Fruit fly (Drosophila melanogaster) whole organism, adult: ENCODE measurements around the gene Kaz-m1.
A peak's percentile ranks its signal among the peaks of the same experiment; 100 is the strongest.

Source experiments
- CG11617 ChIP-seq: fragments of 200-800 bp; sonication (Bioruptor generic); optimal IDR thresholded peaks from 2 replicates; lab custom pipeline; 2017; ENCODE audit warnings: mild to moderate bottlenecking, missing biosample characterization, missing genetic modification reagents, missing genetic modification characterization
- CG12768 ChIP-seq: fragments of 200-800 bp; sonication (Bioruptor generic); optimal IDR thresholded peaks from 2 replicates; lab custom pipeline; 2017; ENCODE audit warnings: missing biosample characterization, missing genetic modification characterization, mild to moderate bottlenecking, moderate library complexity, missing genetic modification reagents
- CG14711 ChIP-seq: fragments of 200-800 bp; sonication (Bioruptor generic); optimal IDR thresholded peaks from 2 replicates; lab custom pipeline; 2018; ENCODE audit warnings: missing biosample characterization, mild to moderate bottlenecking, missing genetic modification characterization, moderate library complexity
- CG1620 ChIP-seq: fragments of 200-800 bp; sonication (Bioruptor generic); optimal IDR thresholded peaks from 2 replicates; lab custom pipeline; 2016; ENCODE audit warnings: missing biosample characterization, missing genetic modification characterization
- CG33017 ChIP-seq: fragments of 200-800 bp; sonication (Bioruptor generic); optimal IDR thresholded peaks from 2 replicates; lab custom pipeline; 2018; ENCODE audit warnings: missing biosample characterization, mild to moderate bottlenecking, missing genetic modification characterization, moderate library complexity
- CG5204 ChIP-seq: fragments of 200-800 bp; sonication (Bioruptor generic); optimal IDR thresholded peaks from 2 replicates; lab custom pipeline; 2016; ENCODE audit warnings: missing biosample characterization, missing genetic modification characterization
- CG7045 ChIP-seq: fragments of 200-800 bp; sonication (Bioruptor generic); optimal IDR thresholded peaks from 2 replicates; lab custom pipeline; 2017; ENCODE audit warnings: missing biosample characterization, mild to moderate bottlenecking, missing genetic modification characterization
- CG7101 ChIP-seq: fragments of 200-800 bp; sonication (Bioruptor generic); optimal IDR thresholded peaks from 2 replicates; lab custom pipeline; 2018; ENCODE audit warnings: missing biosample characterization, mild to moderate bottlenecking, missing genetic modification characterization, moderate library complexity
- Clk ChIP-seq: fragments of 200-800 bp; sonication (Bioruptor generic); optimal IDR thresholded peaks from 2 replicates; lab custom pipeline; 2017; ENCODE audit warnings: missing biosample characterization, missing genetic modification characterization
- Crg-1 ChIP-seq: fragments of 200-800 bp; sonication (Bioruptor generic); optimal IDR thresholded peaks from 2 replicates; lab custom pipeline; 2016; ENCODE audit warnings: missing biosample characterization, missing genetic modification characterization
- Hr96 ChIP-seq: fragments of 200-800 bp; sonication (Bioruptor generic); optimal IDR thresholded peaks from 2 replicates; lab custom pipeline; 2016; ENCODE audit warnings: missing biosample characterization, missing genetic modification characterization
- Mnt ChIP-seq: fragments of 200-800 bp; sonication (Bioruptor generic); optimal IDR thresholded peaks from 2 replicates; lab custom pipeline; 2016; ENCODE audit warnings: missing biosample characterization, mild to moderate bottlenecking, missing genetic modification characterization
- bab1 ChIP-seq: fragments of 200-800 bp; sonication (Bioruptor generic); optimal IDR thresholded peaks from 3 replicates; lab custom pipeline; 2019; ENCODE audit warnings: missing biosample characterization, mild to moderate bottlenecking, missing genetic modification characterization, moderate library complexity
- cic ChIP-seq: fragments of 200-800 bp; sonication (Bioruptor generic); optimal IDR thresholded peaks from 2 replicates; lab custom pipeline; 2017; ENCODE audit warnings: missing biosample characterization, mild to moderate bottlenecking, missing genetic modification characterization, moderate library complexity
- cnc ChIP-seq, 2 experiments: fragments of >200 bp; optimal IDR thresholded peaks; 2 replicates each; lab custom pipeline; 2017
- kay ChIP-seq: fragments of 200-800 bp; sonication (Bioruptor generic); peaks from one replicate; lab custom pipeline; 2016; ENCODE audit warnings: missing biosample characterization, missing genetic modification characterization, borderline replicate concordance
- ovo ChIP-seq: fragments of 200-800 bp; sonication (Bioruptor generic); optimal IDR thresholded peaks from 2 replicates; lab custom pipeline; 2016; ENCODE audit warnings: missing biosample characterization, missing genetic modification characterization
- pad ChIP-seq: fragments of 200-800 bp; sonication (Bioruptor generic); optimal IDR thresholded peaks from 3 replicates; lab custom pipeline; 2017; ENCODE audit warnings: missing biosample characterization, missing genetic modification characterization, mild to moderate bottlenecking, moderate library complexity, missing genetic modification reagents
- tj ChIP-seq: fragments of 200-800 bp; sonication (Bioruptor generic); optimal IDR thresholded peaks from 3 replicates; lab custom pipeline; 2017; ENCODE audit warnings: missing biosample characterization, mild to moderate bottlenecking, missing genetic modification characterization, moderate library complexity
- toe ChIP-seq: fragments of 200-800 bp; sonication (Bioruptor generic); optimal IDR thresholded peaks from 2 replicates; lab custom pipeline; 2016; ENCODE audit warnings: missing biosample characterization, missing genetic modification characterization

Kaz-m1 gene

DNA sequence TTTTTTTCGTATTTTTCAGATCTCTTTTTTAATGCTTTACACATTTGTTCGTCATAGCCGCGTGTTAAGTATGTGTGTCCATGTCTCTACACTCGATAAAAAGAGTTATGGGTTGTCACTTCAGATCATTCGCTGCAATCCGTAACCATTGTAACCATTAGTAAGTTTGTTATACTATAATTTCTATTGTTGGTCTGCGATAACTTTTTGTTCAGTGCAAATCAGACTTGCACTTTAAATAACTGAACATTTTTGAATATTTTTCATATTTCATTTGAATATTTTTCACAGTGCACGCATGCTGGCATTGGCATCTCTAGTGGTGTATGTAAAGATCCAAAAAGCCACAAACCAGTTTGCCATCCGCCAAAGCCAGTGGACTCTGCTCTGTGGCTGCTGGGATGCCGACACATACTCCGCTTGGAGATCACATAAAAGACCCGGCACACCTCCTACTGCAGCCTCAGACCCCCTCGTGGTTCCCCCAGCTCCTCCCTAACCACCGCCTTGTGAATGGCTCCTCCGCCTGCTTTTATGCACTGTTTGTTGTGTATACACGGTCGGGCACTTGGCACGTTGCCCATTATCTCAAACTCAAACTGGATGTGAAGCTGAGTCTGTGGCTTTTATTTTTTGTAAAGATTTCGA is 5.5 kb upstream of the Kaz-m1 start:
- no peak for TF ChIP-seq kay (GFP tag; lab: Kevin White, UChicago)
- TF ChIP-seq CG12768 (GFP tag; lab: Kevin White, UChicago) = no peak
- TF ChIP-seq ovo (GFP tag; lab: Kevin White, UChicago) = no peak
- no peak for TF ChIP-seq CG33017 (tag; lab: Kevin White, UChicago)
- TF ChIP-seq Mnt (GFP tag; lab: Kevin White, UChicago) = no peak
- no peak for TF ChIP-seq cnc (optimal IDR thresholded peaks at IDR 0.05; lab: Kevin White, UChicago)
- TF ChIP-seq CG7045 (GFP tag; lab: Kevin White, UChicago) = no peak
- TF ChIP-seq Clk = no peak
- TF ChIP-seq CG7101 (tag; lab: Kevin White, UChicago) = no peak
- no peak for TF ChIP-seq toe (GFP tag; lab: Kevin White, UChicago)
- no peak for TF ChIP-seq CG11617 (GFP tag; lab: Kevin White, UChicago)
- TF ChIP-seq CG1620 (GFP tag; lab: Kevin White, UChicago) = no peak

dm6 chr3R:26009766-26010414 is 4.6 kb upstream of the Kaz-m1 start:
- TF ChIP-seq cnc (optimal IDR thresholded peaks at IDR 0.05; lab: Kevin White, UChicago) = no peak
- no peak for TF ChIP-seq CG14711
- no peak for TF ChIP-seq Mnt (GFP tag; lab: Kevin White, UChicago)
- peak; percentile 21 for TF ChIP-seq kay (GFP tag; lab: Kevin White, UChicago)
- peak; percentile 26 for TF ChIP-seq cic
- no peak for TF ChIP-seq ovo (GFP tag; lab: Kevin White, UChicago)
- peak; percentile 39 for TF ChIP-seq CG7045 (GFP tag; lab: Kevin White, UChicago)

- TF ChIP-seq Clk (no peak), Crg-1 (GFP tag; lab: Kevin White, UChicago) (no peak), CG5204 (GFP tag; lab: Kevin White, UChicago) (no peak), Mnt (GFP tag; lab: Kevin White, UChicago) (no peak), tj (GFP tag; lab: Kevin White, UChicago) (no peak), toe (GFP tag; lab: Kevin White, UChicago) (no peak), cic (no peak), CG12768 (GFP tag; lab: Kevin White, UChicago) (no peak), CG1620 (GFP tag; lab: Kevin White, UChicago) (no peak), CG11617 (GFP tag; lab: Kevin White, UChicago) (no peak), cnc (optimal IDR thresholded peaks at IDR 0.05; lab: Kevin White, UChicago) (no peak), bab1 (GFP tag; lab: Kevin White, UChicago) (no peak), CG14711 (no peak), Hr96 (GFP tag; lab: Kevin White, UChicago) (no peak), pad (GFP tag; lab: Kevin White, UChicago) (no peak), CG7101 (tag; lab: Kevin White, UChicago) (no peak), CG7045 (GFP tag; lab: Kevin White, UChicago) (no peak), kay (GFP tag; lab: Kevin White, UChicago) (no peak)
These were observed 3.9 kb upstream of the Kaz-m1 start for dm6 chr3R:26010628-26011027.

DNA sequence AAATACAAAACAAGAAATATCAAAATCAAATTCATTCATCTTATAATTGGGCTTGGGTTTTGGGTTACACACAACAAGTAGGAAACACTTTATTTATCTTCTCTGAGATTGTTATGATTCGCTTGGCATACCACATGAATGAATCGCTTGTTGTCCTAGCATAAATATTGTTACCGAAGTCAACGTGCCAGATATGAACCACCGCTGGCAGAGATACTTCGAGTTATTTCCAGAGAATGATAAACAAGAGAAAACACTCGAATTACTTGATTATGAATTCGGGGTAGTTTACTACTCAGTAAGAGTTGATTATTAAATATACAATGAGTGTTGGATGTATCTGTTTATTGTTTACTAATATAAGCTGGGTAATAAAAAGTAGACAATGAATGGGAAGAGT is 3.0 kb upstream of the Kaz-m1 start:
- TF ChIP-seq cnc (optimal IDR thresholded peaks at IDR 0.05; lab: Kevin White, UChicago) (no peak), Clk (no peak), CG33017 (tag; lab: Kevin White, UChicago) (no peak), CG7045 (GFP tag; lab: Kevin White, UChicago) (no peak), CG7101 (tag; lab: Kevin White, UChicago) (no peak), Crg-1 (GFP tag; lab: Kevin White, UChicago) (no peak), toe (GFP tag; lab: Kevin White, UChicago) (no peak), CG14711 (no peak), Mnt (GFP tag; lab: Kevin White, UChicago) (no peak), bab1 (GFP tag; lab: Kevin White, UChicago) (no peak), ovo (GFP tag; lab: Kevin White, UChicago) (no peak), tj (GFP tag; lab: Kevin White, UChicago) (no peak), CG1620 (GFP tag; lab: Kevin White, UChicago) (no peak)

DNA sequence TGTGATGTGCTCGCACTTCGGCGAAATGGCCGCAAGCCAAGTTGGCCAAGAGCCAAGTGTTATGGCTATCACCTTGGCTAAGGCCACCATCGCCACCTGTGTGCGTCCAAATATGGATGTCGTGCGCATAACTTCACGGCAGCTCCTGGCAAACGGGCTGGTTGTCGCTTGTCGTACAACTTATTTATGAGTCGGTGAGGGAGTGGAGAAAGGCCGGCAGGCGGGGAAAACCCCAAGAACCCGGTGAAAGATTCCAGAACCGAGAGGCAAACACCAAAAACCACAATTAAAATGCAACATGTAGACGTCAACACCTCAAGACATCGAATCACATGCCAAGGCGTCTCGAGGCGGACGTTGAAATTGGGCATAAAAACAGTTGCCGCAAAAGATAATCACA is 2.2 kb upstream of the Kaz-m1 start:
- TF ChIP-seq Mnt (GFP tag; lab: Kevin White, UChicago) = no peak
- no peak for TF ChIP-seq pad (GFP tag; lab: Kevin White, UChicago)
- TF ChIP-seq ovo (GFP tag; lab: Kevin White, UChicago) = no peak
- TF ChIP-seq CG12768 (GFP tag; lab: Kevin White, UChicago) = no peak
- no peak for TF ChIP-seq CG7101 (tag; lab: Kevin White, UChicago)
- no peak for TF ChIP-seq Crg-1 (GFP tag; lab: Kevin White, UChicago)
- TF ChIP-seq CG1620 (GFP tag; lab: Kevin White, UChicago) = no peak
- no peak for TF ChIP-seq CG14711
- TF ChIP-seq cic = no peak
- TF ChIP-seq CG5204 (GFP tag; lab: Kevin White, UChicago) = no peak
- TF ChIP-seq bab1 (GFP tag; lab: Kevin White, UChicago) = no peak
- no peak for TF ChIP-seq toe (GFP tag; lab: Kevin White, UChicago)
- TF ChIP-seq Hr96 (GFP tag; lab: Kevin White, UChicago) = no peak
- no peak for TF ChIP-seq CG7045 (GFP tag; lab: Kevin White, UChicago)
- TF ChIP-seq kay (GFP tag; lab: Kevin White, UChicago) = no peak
- TF ChIP-seq Clk = no peak
- TF ChIP-seq CG11617 (GFP tag; lab: Kevin White, UChicago) = no peak
- no peak for TF ChIP-seq tj (GFP tag; lab: Kevin White, UChicago)
- no peak for TF ChIP-seq cnc (optimal IDR thresholded peaks at IDR 0.05; lab: Kevin White, UChicago)
